Worm (Caenorhabditis elegans): ENCODE results near the gene hlb-1.

ce11 chrX:13834127-13834526, 48.4 kb downstream of the hlb-1 start, which contains the start of gene F19D8.2:
- TF ChIP-seq hmbx-1 (tag; optimal IDR thresholded peaks at IDR 0.05), result no peak
- TF ChIP-seq flt-1 (GFP tag; IDR thresholded peaks at IDR 0.05), result no peak
- TF ChIP-seq ets-7 (tag; optimal IDR thresholded peaks at IDR 0.05), result no peak

Data from whole organism, early embryonic.